Fruit fly (Drosophila melanogaster): ENCODE results near the gene CG14391.
A peak's percentile ranks its signal among the peaks of the same experiment; 100 is the strongest.

The CG14391 gene

DNA sequence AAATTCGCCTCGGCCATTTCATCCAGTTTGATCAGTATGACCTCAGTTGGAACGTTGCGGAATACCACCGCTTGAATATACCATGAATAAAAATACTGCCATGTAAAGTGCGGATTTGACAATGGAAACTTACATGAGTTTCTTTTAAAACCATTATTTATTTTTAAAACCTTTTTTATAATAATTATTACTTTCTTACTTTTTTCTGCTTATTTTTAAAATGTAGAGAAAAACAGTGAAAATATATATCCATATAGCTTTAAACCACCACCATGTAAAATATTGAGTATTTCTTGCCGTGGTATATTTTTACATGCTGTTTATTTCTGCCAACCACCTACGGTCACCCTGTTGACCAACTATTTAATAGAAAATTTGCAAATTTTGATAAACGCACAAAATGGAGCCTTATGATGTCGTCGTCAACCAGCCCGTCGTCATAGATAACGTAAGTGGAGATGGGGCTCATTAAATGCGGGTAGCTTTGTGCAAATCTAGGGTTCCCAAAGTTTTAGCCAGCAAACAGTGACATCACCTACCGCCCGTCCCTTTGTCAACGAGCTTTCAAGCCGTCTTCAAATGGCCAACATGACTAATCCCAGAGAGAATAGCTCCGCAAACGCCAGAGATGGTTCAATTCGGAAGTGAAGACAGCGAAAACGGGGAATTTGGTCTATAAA, 3.1 kb downstream of the CG14391 start, which contains the start of gene Arp1 (continued):
- TF ChIP-seq kah (GFP tag; optimal IDR thresholded peaks at IDR 0.05) (no peak), Bteb2 (GFP tag; optimal IDR thresholded peaks at IDR 0.05) (no peak), cas (GFP tag; IDR thresholded peaks at IDR 0.05) (no peak), Optix (GFP tag; IDR thresholded peaks at IDR 0.05) (no peak), Dll (GFP tag; IDR thresholded peaks at IDR 0.05; ENCODE audit: partially characterized antibody) (no peak), ro (GFP tag; IDR thresholded peaks at IDR 0.05) (no peak), CG3995 (GFP tag; optimal IDR thresholded peaks at IDR 0.05) (peak; percentile 15), CoRest (tag; optimal IDR thresholded peaks at IDR 0.05) (peak; percentile 14), gfzf (GFP tag; optimal IDR thresholded peaks at IDR 0.05) (peak; percentile 82), CG2712 (tag; optimal IDR thresholded peaks at IDR 0.05) (no peak), Opbp (GFP tag; IDR thresholded peaks at IDR 0.05; ENCODE audit: partially characterized antibody) (no peak), trem (tag; optimal IDR thresholded peaks at IDR 0.05) (peak; percentile 50), gsb-n (tag; optimal IDR thresholded peaks at IDR 0.05) (peak; percentile 13), CG2199 (GFP tag; IDR thresholded peaks at IDR 0.05) (no peak), tll (GFP tag; optimal IDR thresholded peaks at IDR 0.05) (no peak), salm (tag; optimal IDR thresholded peaks at IDR 0.05) (no peak), ac (GFP tag; optimal IDR thresholded peaks at IDR 0.05) (no peak), CG31441 (GFP tag; IDR thresholded peaks at IDR 0.05) (no peak), CG2129 (GFP tag; IDR thresholded peaks at IDR 0.05; ENCODE audit: partially characterized antibody) (no peak), CTCF (GFP tag; optimal IDR thresholded peaks at IDR 0.05) (peak; percentile 65), CG15269 (tag; optimal IDR thresholded peaks at IDR 0.05) (no peak), inv (GFP tag; IDR thresholded peaks at IDR 0.05; ENCODE audit: partially characterized antibody) (no peak), CG1024 (GFP tag; IDR thresholded peaks at IDR 0.05) (no peak), HLH54F (GFP tag; optimal IDR thresholded peaks at IDR 0.05) (no peak), Asciz (GFP tag; optimal IDR thresholded peaks at IDR 0.05) (no peak), CG8944 (GFP tag; optimal IDR thresholded peaks at IDR 0.05) (no peak), CG11456 (GFP tag; IDR thresholded peaks at IDR 0.05) (no peak), corto (GFP tag; optimal IDR thresholded peaks at IDR 0.05) (no peak), Ssrp (tag; optimal IDR thresholded peaks at IDR 0.05) (no peak), CG1529 (GFP tag; optimal IDR thresholded peaks at IDR 0.05) (no peak), bab2 (GFP tag; optimal IDR thresholded peaks at IDR 0.05) (no peak), BEAF-32 (GFP tag; optimal IDR thresholded peaks at IDR 0.05) (peak; percentile 35), ERR (GFP tag; optimal IDR thresholded peaks at IDR 0.05) (no peak), kay (GFP tag; optimal IDR thresholded peaks at IDR 0.05) (peak; percentile 9), CG33213 (GFP tag; optimal IDR thresholded peaks at IDR 0.05) (no peak), CG5953 (GFP tag; IDR thresholded peaks at IDR 0.05) (no peak), CG42726 (GFP tag; IDR thresholded peaks at IDR 0.05; ENCODE audit: partially characterized antibody) (0 out of 2 replicates have a peak, but pooled peaks have one; percentile 5), Eip74EF (GFP tag; optimal IDR thresholded peaks at IDR 0.05) (no peak), CG43689 (GFP tag; IDR thresholded peaks at IDR 0.05) (no peak), gcm (GFP tag; optimal IDR thresholded peaks at IDR 0.05) (no peak), ewg (GFP tag; optimal IDR thresholded peaks at IDR 0.05) (no peak), fru (optimal IDR thresholded peaks at IDR 0.05) (no peak), CG6813 (GFP tag; optimal IDR thresholded peaks at IDR 0.05) (no peak), CG11723 (GFP tag; optimal IDR thresholded peaks at IDR 0.05) (no peak), Doc2 (GFP tag; IDR thresholded peaks at IDR 0.05) (no peak), tna (GFP tag; IDR thresholded peaks at IDR 0.05; ENCODE audit: partially characterized antibody) (no peak), scrt (GFP tag; optimal IDR thresholded peaks at IDR 0.05) (no peak), sna (GFP tag; IDR thresholded peaks at IDR 0.05; ENCODE audit: partially characterized antibody) (no peak), YL-1 (GFP tag; optimal IDR thresholded peaks at IDR 0.05) (peak; percentile 57), zen (tag; optimal IDR thresholded peaks at IDR 0.05) (no peak)
